Fruit fly (Drosophila melanogaster): ENCODE measurements around the gene CG17154.

Gene CG17154

DNA sequence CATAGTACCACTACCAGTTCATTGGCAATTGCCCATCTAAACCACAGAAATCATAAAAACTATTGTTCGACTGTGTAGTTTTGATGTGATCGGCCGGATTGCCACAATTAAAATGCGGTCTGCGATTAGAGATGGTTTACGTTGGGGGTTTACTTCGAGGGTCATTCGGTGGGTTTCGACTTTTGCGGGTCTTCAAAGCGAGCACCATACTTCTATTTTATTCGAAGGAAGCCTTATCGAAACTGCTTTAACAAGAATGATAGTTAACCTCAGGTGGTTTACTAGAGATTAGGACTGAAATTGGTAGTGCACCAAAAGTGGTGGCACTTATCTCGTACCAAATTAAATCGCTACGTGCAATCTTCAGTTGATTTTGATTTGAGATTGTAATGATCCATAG, 10.5 kb upstream of the CG17154 start:
- TF ChIP-seq CG8478 (optimal IDR thresholded peaks at IDR 0.05) (no peak), usp (GFP tag; optimal IDR thresholded peaks at IDR 0.05) (no peak), EcR (GFP tag; optimal IDR thresholded peaks at IDR 0.05) (no peak), Dll (optimal IDR thresholded peaks at IDR 0.05) (no peak), pan (optimal IDR thresholded peaks at IDR 0.05) (no peak), psq (optimal IDR thresholded peaks at IDR 0.05) (no peak)

DNA sequence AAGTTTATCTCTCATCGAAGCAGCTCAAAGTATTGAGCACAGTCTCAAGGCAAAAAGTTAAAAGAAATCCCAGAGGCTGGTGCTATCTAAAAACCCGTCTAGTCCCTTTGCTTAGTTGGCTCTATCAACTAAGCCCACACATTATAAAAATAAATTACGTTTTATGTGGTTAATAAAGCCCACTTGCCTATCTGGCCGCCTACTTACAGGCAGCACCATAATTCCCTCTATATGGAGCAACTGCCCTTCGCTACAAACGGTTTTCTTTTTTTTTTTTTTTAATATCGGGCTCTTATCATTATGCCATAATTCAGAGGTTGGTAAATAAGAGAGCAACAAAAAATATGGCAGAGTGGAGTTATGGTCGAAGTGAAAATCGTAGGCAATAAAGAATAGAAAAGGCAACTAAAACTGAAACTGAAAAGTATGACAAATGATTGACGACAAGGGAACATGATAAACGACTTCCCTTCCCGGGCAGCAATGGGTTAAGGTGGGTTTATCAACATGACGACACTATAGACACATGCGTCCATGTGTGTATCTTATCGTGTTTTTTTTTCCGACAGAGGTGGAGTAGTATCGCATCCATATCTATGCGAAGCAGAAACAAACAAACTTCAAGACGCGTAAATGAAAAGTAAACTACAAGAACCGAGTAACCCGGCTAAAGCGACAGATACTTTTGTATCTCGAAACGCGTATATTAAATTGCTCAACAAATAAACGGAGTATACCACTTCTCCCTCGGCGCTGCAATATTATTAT, 9.7 kb upstream of the CG17154 start:
- TF ChIP-seq usp (GFP tag; optimal IDR thresholded peaks at IDR 0.05) (no peak), EcR (GFP tag; optimal IDR thresholded peaks at IDR 0.05) (no peak)

DNA sequence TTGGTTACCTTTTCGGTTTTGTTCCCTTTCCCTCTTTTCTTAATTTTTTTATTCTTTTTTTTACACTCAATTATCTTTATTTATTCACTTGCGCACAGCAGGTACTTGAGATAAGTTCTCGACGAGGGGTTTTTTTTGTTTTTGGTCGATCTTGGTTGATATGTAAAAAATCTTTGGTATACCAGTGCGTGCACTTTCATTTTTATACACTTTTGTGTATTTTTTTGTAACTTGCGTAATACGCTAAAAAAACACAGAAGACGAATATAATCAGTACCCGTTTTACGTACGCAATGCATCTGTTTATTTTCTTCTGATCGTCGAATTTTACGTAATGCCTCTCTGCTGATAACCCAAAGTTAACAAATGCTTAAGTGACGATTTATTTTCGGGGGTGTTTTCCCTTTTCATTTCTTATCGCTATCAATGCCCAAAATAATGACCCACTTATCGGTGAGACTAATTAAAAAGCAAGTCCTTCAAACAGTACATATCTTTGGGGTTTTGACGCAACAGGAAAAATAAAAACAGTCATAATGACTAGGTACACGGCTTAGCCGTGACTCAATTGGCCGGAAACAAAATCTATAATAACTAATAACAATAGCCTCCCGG, 9.0 kb upstream of the CG17154 start:
- TF ChIP-seq usp (GFP tag; optimal IDR thresholded peaks at IDR 0.05) (no peak), psq (optimal IDR thresholded peaks at IDR 0.05) (no peak), EcR (GFP tag; optimal IDR thresholded peaks at IDR 0.05) (no peak), pan (optimal IDR thresholded peaks at IDR 0.05) (no peak), CG8478 (optimal IDR thresholded peaks at IDR 0.05) (no peak), Dll (optimal IDR thresholded peaks at IDR 0.05) (no peak)

DNA sequence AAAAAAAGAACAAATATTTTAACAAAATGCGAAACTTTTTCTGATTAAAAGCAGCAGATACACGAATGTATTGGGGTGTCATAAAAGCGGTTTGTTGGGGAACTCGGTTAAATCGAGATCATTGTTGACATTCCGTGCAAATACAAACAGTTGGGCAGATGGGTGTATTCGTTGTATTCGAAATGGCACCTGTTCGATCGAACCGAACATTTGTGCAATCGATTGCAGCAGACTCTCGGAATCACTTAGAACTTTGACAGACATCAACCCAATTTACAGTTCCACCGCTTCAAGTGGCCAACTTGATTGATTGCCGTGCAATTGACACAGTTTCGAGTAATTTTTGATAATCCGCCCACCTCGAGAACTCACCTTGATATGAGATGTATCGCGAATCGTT, 8.0 kb upstream of the CG17154 start:
- TF ChIP-seq Dll (optimal IDR thresholded peaks at IDR 0.05) = no peak
- no peak for TF ChIP-seq CG8478 (optimal IDR thresholded peaks at IDR 0.05)
- TF ChIP-seq EcR (GFP tag; optimal IDR thresholded peaks at IDR 0.05) = no peak
- no peak for TF ChIP-seq psq (optimal IDR thresholded peaks at IDR 0.05)
- TF ChIP-seq usp (GFP tag; optimal IDR thresholded peaks at IDR 0.05) = no peak
- TF ChIP-seq pan (optimal IDR thresholded peaks at IDR 0.05) = no peak

DNA sequence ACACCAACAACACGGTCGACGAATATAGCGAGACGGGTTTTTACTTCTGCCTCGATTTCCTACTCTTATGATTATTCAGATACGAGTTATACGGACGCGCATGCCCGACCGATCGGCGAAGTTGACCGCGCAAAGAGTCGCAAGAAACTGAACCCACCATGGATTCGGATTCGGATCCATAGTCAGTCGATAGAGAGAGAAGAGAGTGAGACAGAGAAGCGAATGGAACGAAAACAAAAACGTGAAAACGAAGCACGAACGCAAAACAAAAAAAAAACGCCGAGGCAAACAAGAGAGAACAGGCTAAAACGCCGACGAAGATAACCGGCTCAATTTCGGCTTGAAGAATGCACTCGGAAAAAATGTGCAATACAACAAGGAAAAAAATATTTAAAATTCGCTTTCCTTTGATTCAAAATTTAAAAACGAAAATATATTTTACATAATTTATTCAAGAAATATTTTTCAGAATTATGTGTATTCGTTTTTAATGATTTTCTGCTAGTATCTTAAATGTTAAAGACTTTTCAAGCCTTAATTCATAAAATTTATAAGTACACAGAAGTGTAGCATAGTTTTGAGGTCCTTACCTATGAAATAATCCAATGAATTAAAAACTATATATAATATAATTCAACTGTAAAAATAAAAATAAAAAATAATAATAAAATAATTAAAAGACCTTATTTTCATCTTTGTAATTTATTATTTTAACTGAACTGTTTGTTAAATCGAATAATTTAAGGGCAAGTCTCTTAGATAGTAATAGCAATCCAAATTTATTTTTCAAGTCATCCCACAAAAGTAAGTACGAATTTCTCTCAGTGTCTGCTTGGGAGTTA, 6.5 kb upstream of the CG17154 start, which contains the start of gene Sema5c:
Sema5c (minus strand) TSS at position 152 of the 842 bp plus-strand sequence.
- TF ChIP-seq CG8478 (optimal IDR thresholded peaks at IDR 0.05) = no peak
- no peak for TF ChIP-seq usp (GFP tag; optimal IDR thresholded peaks at IDR 0.05)
- no peak for TF ChIP-seq EcR (GFP tag; optimal IDR thresholded peaks at IDR 0.05)
- TF ChIP-seq psq (optimal IDR thresholded peaks at IDR 0.05) = no peak
- TF ChIP-seq pan (optimal IDR thresholded peaks at IDR 0.05) = no peak
- no peak for TF ChIP-seq Dll (optimal IDR thresholded peaks at IDR 0.05)

DNA sequence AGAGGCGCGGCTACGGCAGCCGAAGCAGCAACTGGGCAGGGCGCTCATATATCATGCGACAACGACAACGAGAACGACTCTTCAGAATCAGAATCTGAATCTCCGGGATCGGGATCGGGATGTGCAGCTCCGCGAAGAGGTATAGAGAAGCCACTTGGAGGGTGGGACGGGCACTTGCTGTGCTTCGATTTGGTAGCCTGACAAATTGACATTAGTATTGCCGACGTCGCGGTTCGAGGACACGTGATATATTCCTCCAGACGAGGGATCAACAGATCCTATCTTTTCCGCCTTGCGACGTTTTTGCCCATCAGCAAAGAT, 5.9 kb upstream of the CG17154 start:
- TF ChIP-seq EcR (GFP tag; optimal IDR thresholded peaks at IDR 0.05) (no peak), usp (GFP tag; optimal IDR thresholded peaks at IDR 0.05) (no peak), pan (optimal IDR thresholded peaks at IDR 0.05) (no peak), CG8478 (optimal IDR thresholded peaks at IDR 0.05) (no peak), Dll (optimal IDR thresholded peaks at IDR 0.05) (no peak), psq (optimal IDR thresholded peaks at IDR 0.05) (no peak)

DNA sequence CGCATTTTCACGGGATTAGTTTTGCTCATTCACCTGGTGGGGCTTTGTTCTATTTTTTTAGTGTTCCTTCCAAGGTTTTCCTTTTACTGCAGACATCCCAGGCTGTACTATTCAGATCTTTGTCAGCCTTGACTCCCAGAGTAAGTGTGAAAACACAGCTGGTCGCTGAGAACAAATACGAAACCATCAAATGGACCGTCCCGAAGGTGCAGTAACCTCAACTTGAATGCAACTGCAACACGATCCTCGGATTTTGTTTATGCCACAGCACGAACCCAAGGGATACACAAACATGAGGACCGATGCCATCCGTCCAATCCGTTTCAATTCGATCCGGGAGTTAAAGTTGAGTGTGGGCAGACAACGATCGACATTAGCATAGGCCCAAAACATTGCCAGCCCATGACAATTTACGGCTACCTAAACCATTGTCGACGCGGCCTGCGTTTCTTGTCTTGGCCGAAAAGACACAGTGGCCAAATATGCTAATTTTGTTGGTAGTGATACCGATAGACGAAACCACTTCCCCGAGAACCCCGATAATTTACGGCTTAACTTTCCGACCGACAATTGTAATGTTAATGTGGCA, 5.2 kb upstream of the CG17154 start:
- TF ChIP-seq psq (optimal IDR thresholded peaks at IDR 0.05) = no peak
- TF ChIP-seq Dll (optimal IDR thresholded peaks at IDR 0.05) = no peak
- no peak for TF ChIP-seq EcR (GFP tag; optimal IDR thresholded peaks at IDR 0.05)
- no peak for TF ChIP-seq CG8478 (optimal IDR thresholded peaks at IDR 0.05)
- TF ChIP-seq pan (optimal IDR thresholded peaks at IDR 0.05) = no peak
- no peak for TF ChIP-seq usp (GFP tag; optimal IDR thresholded peaks at IDR 0.05)

DNA sequence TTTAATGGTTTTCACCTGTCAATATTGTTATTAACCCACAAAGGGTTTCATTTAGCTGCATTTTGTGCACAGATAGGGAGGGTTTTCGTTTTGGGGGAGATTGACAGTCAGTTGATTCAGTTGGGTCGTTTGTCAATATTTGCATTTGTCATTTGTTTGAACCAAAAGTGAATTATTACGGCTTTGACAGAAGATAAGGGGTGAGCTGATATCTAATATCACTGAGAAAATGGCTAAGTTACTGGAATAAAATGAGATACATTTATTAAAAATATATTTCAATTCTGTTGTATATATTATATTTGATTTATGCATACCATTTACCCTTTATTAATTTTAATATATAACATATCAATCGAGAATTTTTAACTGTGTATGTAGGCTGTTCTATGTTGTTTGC, 4.6 kb upstream of the CG17154 start:
- TF ChIP-seq CG8478 (optimal IDR thresholded peaks at IDR 0.05) (no peak), Dll (optimal IDR thresholded peaks at IDR 0.05) (no peak), pan (optimal IDR thresholded peaks at IDR 0.05) (no peak), psq (optimal IDR thresholded peaks at IDR 0.05) (no peak), usp (GFP tag; optimal IDR thresholded peaks at IDR 0.05) (no peak)

DNA sequence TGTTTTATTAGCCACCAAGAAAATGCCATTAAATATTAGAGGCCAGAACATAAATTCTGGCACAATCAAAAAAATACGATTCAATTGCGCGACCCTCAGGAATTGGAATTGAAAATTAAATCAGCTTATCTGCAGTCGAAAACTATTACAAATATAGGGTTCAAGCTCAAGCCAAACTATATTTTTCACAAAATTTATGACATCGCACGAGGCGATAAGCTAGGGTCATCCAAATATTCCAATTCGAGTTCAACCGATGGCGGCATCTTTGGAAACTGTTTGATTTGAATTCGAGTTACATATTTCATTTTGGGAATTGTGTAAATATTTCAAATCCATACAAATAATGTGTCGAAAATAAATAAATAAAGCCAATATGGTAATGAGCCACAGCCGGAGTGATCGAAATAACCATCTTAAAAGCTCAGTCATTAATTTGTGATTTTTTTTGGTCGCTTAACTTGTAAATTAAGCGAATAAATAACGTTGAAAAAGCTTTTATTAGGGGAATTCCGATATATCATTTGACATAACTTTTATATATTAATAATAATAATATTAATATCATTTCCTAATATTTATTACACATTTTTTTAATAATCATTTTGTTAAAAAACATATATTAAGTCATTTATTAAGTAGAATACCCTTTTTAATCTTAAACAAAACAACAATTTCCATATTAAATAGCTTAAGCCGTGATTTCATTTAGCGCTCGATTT, 3.3 kb upstream of the CG17154 start:
- no peak for TF ChIP-seq Dll (optimal IDR thresholded peaks at IDR 0.05)
- no peak for TF ChIP-seq CG8478 (optimal IDR thresholded peaks at IDR 0.05)
- TF ChIP-seq pan (optimal IDR thresholded peaks at IDR 0.05) = no peak
- TF ChIP-seq EcR (GFP tag; optimal IDR thresholded peaks at IDR 0.05) = no peak
- TF ChIP-seq psq (optimal IDR thresholded peaks at IDR 0.05) = no peak
- TF ChIP-seq usp (GFP tag; optimal IDR thresholded peaks at IDR 0.05) = no peak

DNA sequence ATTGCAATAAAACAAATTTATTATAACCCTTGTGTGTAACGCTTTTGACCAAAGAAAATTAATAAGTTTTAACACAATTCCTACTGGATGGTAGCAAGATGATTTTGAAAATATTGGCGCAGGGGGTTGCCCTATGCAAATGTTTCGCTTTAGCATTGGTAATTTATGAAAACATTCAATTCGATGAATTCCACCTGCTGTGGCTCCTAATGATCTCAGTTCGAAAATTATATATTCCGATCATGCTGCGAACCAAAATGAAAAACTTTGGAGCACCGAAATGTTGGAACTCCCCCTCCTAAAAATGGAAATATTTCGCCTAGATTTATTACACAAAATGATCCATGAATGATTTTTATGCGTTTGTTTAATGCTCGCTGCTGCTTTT, 2.7 kb upstream of the CG17154 start:
- no peak for TF ChIP-seq CG8478 (optimal IDR thresholded peaks at IDR 0.05)
- no peak for TF ChIP-seq Dll (optimal IDR thresholded peaks at IDR 0.05)
- TF ChIP-seq pan (optimal IDR thresholded peaks at IDR 0.05) = no peak
- TF ChIP-seq usp (GFP tag; optimal IDR thresholded peaks at IDR 0.05) = no peak
- no peak for TF ChIP-seq psq (optimal IDR thresholded peaks at IDR 0.05)
- no peak for TF ChIP-seq EcR (GFP tag; optimal IDR thresholded peaks at IDR 0.05)

DNA sequence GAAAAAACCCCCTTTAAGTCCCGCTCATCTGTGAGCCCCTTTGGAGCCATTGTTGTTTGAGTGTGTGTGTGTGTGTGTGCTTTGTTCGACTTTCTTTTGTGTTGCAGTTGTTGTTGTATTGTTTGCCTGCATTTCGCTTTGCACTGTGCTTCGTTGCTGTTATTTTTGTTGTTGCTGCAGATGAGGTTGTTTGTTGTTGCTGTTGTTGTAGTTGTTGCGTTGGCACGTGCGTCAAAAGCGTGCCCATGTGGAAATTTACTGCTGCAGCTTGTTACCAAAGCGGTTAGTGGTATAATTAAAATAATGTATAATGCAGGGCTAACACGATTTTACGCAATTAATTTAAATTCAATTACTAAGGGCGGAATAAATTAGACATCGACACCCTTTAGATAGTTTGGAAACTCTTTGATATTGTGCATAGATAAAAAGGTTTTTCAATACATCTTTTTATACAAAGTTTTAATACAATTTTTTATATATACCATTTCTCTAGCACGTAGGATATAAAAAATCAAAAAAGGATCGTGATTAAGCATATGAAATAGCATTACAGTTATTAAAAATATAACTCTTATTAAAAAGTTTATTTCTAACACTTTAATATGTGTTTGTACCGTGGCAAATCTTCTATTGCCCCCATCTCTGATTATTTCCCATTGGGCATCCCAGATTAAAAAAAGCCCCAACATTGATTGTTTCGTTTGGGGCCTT, 1.9 kb downstream of the CG17154 start:
- TF ChIP-seq pan (optimal IDR thresholded peaks at IDR 0.05) (no peak), Dll (optimal IDR thresholded peaks at IDR 0.05) (no peak), psq (optimal IDR thresholded peaks at IDR 0.05) (no peak), EcR (GFP tag; optimal IDR thresholded peaks at IDR 0.05) (no peak)
